Fruit fly (Drosophila melanogaster) whole organism, pupa: ENCODE data around the gene mRpL19.

ENCODE experiments used
- CG10348 ChIP-seq: fragments of 200-800 bp; sonication (Bioruptor generic); IDR thresholded peaks from 2 replicates; pipeline ENCODE4 v1.3.6; 2022; ENCODE audit warnings: missing biosample characterization, missing genetic modification characterization
- CG12605 ChIP-seq: fragments of 200-800 bp; sonication (Bioruptor generic); IDR thresholded peaks from 2 replicates; pipeline ENCODE4 v1.3.6; 2022; ENCODE audit warnings: missing biosample characterization, missing genetic modification characterization
- CG13204 ChIP-seq: fragments of 200-800 bp; sonication (Bioruptor generic); optimal IDR thresholded peaks from 2 replicates; lab custom pipeline; 2018; ENCODE audit warnings: missing biosample characterization, mild to moderate bottlenecking, missing genetic modification characterization, moderate library complexity
- CG14655 ChIP-seq: fragments of 200-800 bp; sonication (Bioruptor generic); optimal IDR thresholded peaks from 3 replicates; lab custom pipeline; 2017; ENCODE audit warnings: mild to moderate bottlenecking, missing biosample characterization, missing genetic modification reagents, missing genetic modification characterization
- CG15710 ChIP-seq: fragments of 200-800 bp; sonication (Bioruptor generic); optimal IDR thresholded peaks from 2 replicates; lab custom pipeline; 2018; ENCODE audit warnings: missing biosample characterization, mild to moderate bottlenecking, missing genetic modification characterization, moderate library complexity
- CG17806 ChIP-seq: fragments of 200-800 bp; sonication (Bioruptor generic); optimal IDR thresholded peaks from 2 replicates; lab custom pipeline; 2018; ENCODE audit warnings: missing biosample characterization, mild to moderate bottlenecking, missing genetic modification characterization, moderate library complexity
- CG32121 ChIP-seq: fragments of 200-800 bp; sonication (Bioruptor generic); IDR thresholded peaks from 2 replicates; pipeline ENCODE4 v1.3.6; 2022; ENCODE audit warnings: missing biosample characterization, missing genetic modification characterization
- CG34367 ChIP-seq: fragments of 200-800 bp; sonication (Bioruptor generic); optimal IDR thresholded peaks from 2 replicates; lab custom pipeline; 2018; ENCODE audit warnings: missing biosample characterization, mild to moderate bottlenecking, missing genetic modification characterization
- CG4496 ChIP-seq: fragments of 200-800 bp; sonication (Bioruptor generic); IDR thresholded peaks from 3 replicates; pipeline ENCODE4 v1.3.6; 2022; ENCODE audit warnings: missing biosample characterization, missing genetic modification characterization
- CG8159 ChIP-seq: fragments of 200-800 bp; sonication (Bioruptor generic); optimal IDR thresholded peaks from 3 replicates; lab custom pipeline; 2018; ENCODE audit warnings: missing biosample characterization, mild to moderate bottlenecking, missing genetic modification characterization, moderate library complexity
- CG8301 ChIP-seq: fragments of 200-800 bp; sonication (Bioruptor generic); optimal IDR thresholded peaks from 2 replicates; lab custom pipeline; 2018; ENCODE audit warnings: missing biosample characterization, mild to moderate bottlenecking, missing genetic modification characterization
- CG9948 ChIP-seq: fragments of 200-800 bp; sonication (Bioruptor generic); optimal IDR thresholded peaks from 2 replicates; lab custom pipeline; 2018; ENCODE audit warnings: missing biosample characterization, mild to moderate bottlenecking, missing genetic modification characterization, moderate library complexity
- D1 ChIP-seq: fragments of 200-800 bp; sonication (Bioruptor generic); optimal IDR thresholded peaks from 2 replicates; lab custom pipeline; 2018; ENCODE audit warnings: missing biosample characterization, mild to moderate bottlenecking, missing genetic modification characterization, moderate library complexity
- EcR ChIP-seq: fragments of 200-800 bp; sonication (Bioruptor generic); optimal IDR thresholded peaks from 3 replicates; lab custom pipeline; 2019; ENCODE audit warnings: missing biosample characterization, missing genetic modification characterization, mild to moderate bottlenecking, moderate library complexity, missing genetic modification reagents
- Ets98B ChIP-seq: fragments of 200-800 bp; sonication (Bioruptor generic); IDR thresholded peaks from 2 replicates; pipeline ENCODE4 v1.3.6; 2022; ENCODE audit warnings: missing biosample characterization, missing genetic modification characterization
- Pif1A ChIP-seq: fragments of 200-800 bp; sonication (Bioruptor generic); optimal IDR thresholded peaks from 3 replicates; lab custom pipeline; 2016; ENCODE audit warnings: missing biosample characterization, missing genetic modification characterization
- Pif1B ChIP-seq: fragments of 200-800 bp; sonication (Bioruptor generic); optimal IDR thresholded peaks from 3 replicates; lab custom pipeline; 2016; ENCODE audit warnings: missing biosample characterization, missing genetic modification characterization
- Snoo ChIP-seq: fragments of 200-800 bp; sonication (Bioruptor generic); optimal IDR thresholded peaks from 3 replicates; lab custom pipeline; 2017; ENCODE audit warnings: missing biosample characterization, mild to moderate bottlenecking, missing genetic modification characterization, inconsistent platforms
- fd96Ca ChIP-seq: fragments of 200-800 bp; sonication (Bioruptor generic); IDR thresholded peaks from 3 replicates; pipeline ENCODE4 v1.3.6; 2022; ENCODE audit warnings: missing biosample characterization, missing genetic modification characterization
- gl ChIP-seq: fragments of 200-800 bp; sonication (Bioruptor generic); optimal IDR thresholded peaks from 2 replicates; lab custom pipeline; 2018; ENCODE audit warnings: missing biosample characterization, mild to moderate bottlenecking, missing genetic modification characterization
- rn ChIP-seq: fragments of 200-800 bp; sonication (Bioruptor generic); IDR thresholded peaks from 2 replicates; pipeline ENCODE4 v1.3.6; 2022; ENCODE audit warnings: missing biosample characterization, missing genetic modification characterization

Gene mRpL19

DNA sequence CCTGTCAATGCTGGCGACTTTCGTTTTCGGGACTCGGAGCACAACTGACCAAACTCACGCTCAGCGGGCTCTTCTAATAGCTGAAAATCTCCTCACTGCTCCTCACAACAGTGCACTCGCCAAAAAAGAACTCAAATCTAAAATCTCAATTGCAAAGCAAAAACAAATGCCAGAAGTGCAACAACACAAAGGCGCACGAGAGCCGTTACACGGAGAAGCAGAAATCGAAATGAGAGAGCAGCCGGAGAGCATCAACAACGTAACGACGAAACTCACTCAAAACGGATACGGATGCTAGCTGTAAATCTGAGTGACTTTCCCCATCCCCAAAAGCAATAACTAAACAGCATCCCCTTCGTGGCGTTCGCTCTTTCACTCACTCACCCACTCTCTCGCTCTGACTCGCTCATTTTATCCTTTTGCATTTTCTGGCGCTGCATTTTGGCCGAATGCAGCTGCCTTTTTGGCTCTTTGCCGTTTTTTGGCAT is 23.9 kb downstream of the mRpL19 start, which contains the start of gene hb:
TSS of gene hb (minus strand) at position 51 of the 488 bp plus-strand sequence.
- TF ChIP-seq CG9948 (tag; lab: Kevin White, UChicago), result no peak
- no peak for TF ChIP-seq fd96Ca (GFP tag; lab: Robert Waterston, UW)
- no peak for TF ChIP-seq CG34367 (tag; lab: Kevin White, UChicago)
- no peak for TF ChIP-seq EcR (GFP tag; lab: Kevin White, UChicago)
- TF ChIP-seq CG8159 (tag; lab: Kevin White, UChicago), result no peak
- TF ChIP-seq Snoo (tag; lab: Kevin White, UChicago), result no peak

DNA sequence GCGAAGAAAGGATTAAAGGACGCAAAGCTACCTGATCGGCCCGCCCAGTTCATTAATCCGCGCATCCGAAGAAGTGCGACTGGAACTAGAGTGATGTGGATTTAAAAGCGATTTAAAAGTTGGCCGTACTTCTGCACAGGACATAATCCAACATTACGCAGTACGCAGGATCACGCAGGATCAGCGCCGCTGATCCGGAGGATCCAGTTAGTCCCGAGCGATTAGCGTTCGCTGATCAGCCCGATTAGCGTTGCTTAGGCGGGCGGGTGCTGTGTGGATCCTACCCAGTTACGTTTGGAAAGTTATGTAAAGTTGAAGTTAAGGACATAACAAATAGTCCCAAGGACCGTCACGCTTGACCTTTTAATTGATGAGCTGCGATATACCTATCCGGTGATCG is 25.3 kb downstream of the mRpL19 start:
- no peak for TF ChIP-seq CG14655

DNA sequence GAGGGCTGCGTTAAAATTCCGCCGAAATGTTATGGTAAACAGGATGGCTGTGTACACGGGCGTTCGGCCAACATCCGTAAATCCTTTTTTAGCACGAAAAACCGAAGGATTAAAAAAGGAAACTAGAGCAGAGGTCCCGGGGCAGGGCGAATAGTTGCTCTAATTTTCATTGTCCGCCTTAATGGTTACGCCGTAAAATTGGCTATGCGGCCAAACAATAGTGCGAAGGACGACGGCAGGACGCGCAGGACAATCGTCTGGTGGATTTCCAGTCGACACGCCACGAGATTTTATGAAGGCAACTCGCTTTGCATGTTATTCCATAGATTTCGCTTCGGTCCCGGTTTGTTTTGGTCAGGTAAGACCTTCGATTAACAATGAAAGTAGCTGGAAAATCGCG is 26.8 kb downstream of the mRpL19 start:
- no peak for TF ChIP-seq CG32121 (GFP tag; lab: Robert Waterston, UW)

DNA sequence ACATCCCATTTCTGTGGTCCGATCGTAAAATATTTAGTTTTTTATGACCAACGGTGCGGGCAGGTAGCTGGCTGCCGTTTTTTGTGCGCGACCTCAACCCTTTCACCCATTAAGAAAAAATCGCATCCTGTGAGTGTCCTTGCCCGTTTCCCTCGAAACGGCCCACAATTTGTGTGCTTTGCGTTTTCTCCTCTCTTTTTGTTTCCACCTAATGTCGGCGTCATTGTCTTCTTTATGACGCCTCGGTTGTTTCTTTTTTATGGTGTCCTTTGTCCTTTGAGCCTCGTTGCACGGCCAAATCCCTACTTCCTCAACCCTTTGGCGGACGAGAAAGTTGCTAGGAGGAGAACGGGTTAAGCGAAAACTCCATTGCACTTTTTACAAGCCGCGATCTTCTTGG is 27.3 kb downstream of the mRpL19 start:
- TF ChIP-seq fd96Ca (GFP tag; lab: Robert Waterston, UW) (no peak), CG17806 (tag; lab: Kevin White, UChicago) (no peak), CG14655 (no peak), gl (tag; lab: Kevin White, UChicago) (no peak), CG8159 (tag; lab: Kevin White, UChicago) (no peak), CG32121 (GFP tag; lab: Robert Waterston, UW) (no peak), Pif1B (GFP tag; lab: Kevin White, UChicago) (no peak), CG4496 (GFP tag; lab: Robert Waterston, UW) (no peak), rn (GFP tag; lab: Robert Waterston, UW) (no peak), CG34367 (tag; lab: Kevin White, UChicago) (no peak), CG10348 (no peak), Pif1A (GFP tag; lab: Kevin White, UChicago) (no peak), Snoo (tag; lab: Kevin White, UChicago) (no peak), D1 (no peak), CG8301 (tag; lab: Kevin White, UChicago) (no peak)

DNA sequence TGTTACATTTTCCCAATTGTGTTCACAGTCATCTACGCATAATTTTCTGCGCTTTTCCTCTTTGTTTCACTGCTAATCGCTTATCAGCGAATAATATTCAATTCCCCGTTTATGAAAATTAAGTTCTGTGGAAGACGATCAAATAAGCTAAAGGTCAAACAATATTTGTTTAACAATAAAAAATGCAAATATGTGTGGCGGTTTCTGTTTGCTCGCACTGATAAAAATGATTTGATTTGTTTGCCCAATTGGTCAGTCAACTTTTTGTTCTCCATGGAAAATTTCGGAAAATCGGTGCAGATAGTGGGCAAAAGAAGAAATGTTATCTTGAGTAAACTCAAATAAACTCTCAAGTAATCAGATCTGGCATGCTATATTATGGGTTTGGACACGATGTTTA is 30.8 kb downstream of the mRpL19 start:
- TF ChIP-seq Snoo (tag; lab: Kevin White, UChicago) (no peak), Pif1B (GFP tag; lab: Kevin White, UChicago) (no peak), fd96Ca (GFP tag; lab: Robert Waterston, UW) (no peak), Pif1A (GFP tag; lab: Kevin White, UChicago) (no peak), CG9948 (tag; lab: Kevin White, UChicago) (no peak), CG8159 (tag; lab: Kevin White, UChicago) (no peak), CG14655 (no peak), EcR (GFP tag; lab: Kevin White, UChicago) (no peak), D1 (no peak), CG12605 (GFP tag; lab: Robert Waterston, UW) (no peak), CG4496 (GFP tag; lab: Robert Waterston, UW) (no peak), rn (GFP tag; lab: Robert Waterston, UW) (no peak), CG13204 (GFP tag; lab: Kevin White, UChicago) (no peak)

DNA sequence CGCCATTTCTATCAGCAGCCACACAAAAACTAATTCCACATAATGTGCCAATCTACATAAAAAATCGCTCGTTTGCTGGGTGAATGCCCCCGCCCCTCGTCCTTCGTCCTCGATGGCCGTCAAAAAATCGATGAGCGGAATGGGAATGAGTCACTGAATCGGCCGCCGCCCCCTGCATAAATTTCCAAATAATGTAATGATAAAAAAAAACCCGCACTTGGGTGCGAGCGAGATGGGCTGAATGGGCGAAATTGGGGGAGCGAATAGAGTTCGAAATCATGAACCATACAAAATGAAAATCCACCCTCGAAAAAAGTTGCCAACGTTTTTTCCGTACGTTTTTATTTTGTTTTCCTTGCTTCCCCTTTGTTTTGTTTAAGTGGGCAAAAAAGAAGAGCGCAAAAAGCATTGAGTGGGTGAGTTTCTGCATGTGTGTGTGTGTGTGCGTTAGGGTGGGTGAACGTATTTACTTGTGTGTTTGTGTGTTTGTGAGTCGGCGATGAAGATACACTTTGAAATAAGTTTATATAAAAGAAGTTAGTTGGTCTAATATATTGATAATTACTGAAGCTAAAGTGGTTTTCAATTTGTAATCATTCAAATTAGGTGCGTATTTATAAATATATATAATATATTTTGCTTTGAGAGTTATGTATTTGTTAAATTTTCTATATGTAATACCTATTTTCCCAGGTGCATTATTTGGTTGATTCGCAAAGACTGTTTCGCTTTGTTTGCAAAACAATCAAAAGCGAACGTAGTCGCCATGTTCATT is 31.6 kb downstream of the mRpL19 start:
- TF ChIP-seq gl (tag; lab: Kevin White, UChicago), result peak; percentile 78
- no peak for TF ChIP-seq CG10348
- no peak for TF ChIP-seq Snoo (tag; lab: Kevin White, UChicago)
- no peak for TF ChIP-seq CG4496 (GFP tag; lab: Robert Waterston, UW)
- peak; percentile 36 for TF ChIP-seq CG34367 (tag; lab: Kevin White, UChicago)
- peak; percentile 33 for TF ChIP-seq Pif1A (GFP tag; lab: Kevin White, UChicago)
- TF ChIP-seq CG9948 (tag; lab: Kevin White, UChicago), result no peak
- TF ChIP-seq CG17806 (tag; lab: Kevin White, UChicago), result no peak
- peak; percentile 57; the same call in 1 of the 2 replicates for TF ChIP-seq CG12605 (GFP tag; lab: Robert Waterston, UW)
- TF ChIP-seq CG8159 (tag; lab: Kevin White, UChicago), result peak; percentile 53
- TF ChIP-seq Pif1B (GFP tag; lab: Kevin White, UChicago), result peak; percentile 13
- no peak for TF ChIP-seq rn (GFP tag; lab: Robert Waterston, UW)
- no peak for TF ChIP-seq fd96Ca (GFP tag; lab: Robert Waterston, UW)
- TF ChIP-seq EcR (GFP tag; lab: Kevin White, UChicago), result no peak
- no peak for TF ChIP-seq Ets98B
- no peak for TF ChIP-seq D1
- peak; percentile 30 for TF ChIP-seq CG13204 (GFP tag; lab: Kevin White, UChicago)
- no peak for TF ChIP-seq CG8301 (tag; lab: Kevin White, UChicago)
- no peak for TF ChIP-seq CG32121 (GFP tag; lab: Robert Waterston, UW)
- no peak for TF ChIP-seq CG15710 (tag; lab: Kevin White, UChicago)
- peak; percentile 38 for TF ChIP-seq CG14655
